Fruit fly (Drosophila melanogaster) whole organism, embryonic: ENCODE measurements around the gene CG10086.

Experiments
- Adf1 ChIP-seq: fragments of 200-800 bp; sonication (Bioruptor generic); IDR thresholded peaks from 2 replicates; pipeline ENCODE4 v1.3.6; 2022; ENCODE audit warnings: missing biosample characterization, missing genetic modification characterization
- CG10654 ChIP-seq: fragments of 200-800 bp; sonication (Bioruptor generic); optimal IDR thresholded peaks from 2 replicates; lab custom pipeline; 2016; ENCODE audit warnings: missing biosample characterization, missing genetic modification characterization
- CG12744 ChIP-seq: fragments of 200-800 bp; sonication (Bioruptor generic); optimal IDR thresholded peaks from 2 replicates; lab custom pipeline; 2016; ENCODE audit warnings: missing biosample characterization, missing genetic modification characterization
- CG13287 ChIP-seq: fragments of 200-800 bp; sonication (Bioruptor generic); IDR thresholded peaks from 2 replicates; pipeline ENCODE4 v1.3.6; 2022; ENCODE audit warnings: missing biosample characterization, missing genetic modification characterization; ENCODE audit not compliant: partially characterized antibody
- CG13775 ChIP-seq: fragments of 200-800 bp; sonication (Bioruptor generic); optimal IDR thresholded peaks from 3 replicates; lab custom pipeline; 2017; ENCODE audit warnings: missing biosample characterization, mild to moderate bottlenecking, missing genetic modification characterization
- CG15479 ChIP-seq: fragments of 200-800 bp; sonication (Bioruptor generic); optimal IDR thresholded peaks from 3 replicates; lab custom pipeline; 2019; ENCODE audit warnings: missing biosample characterization, mild to moderate bottlenecking, missing genetic modification characterization, moderate library complexity
- CG17361 ChIP-seq: fragments of 200-800 bp; sonication (Bioruptor generic); IDR thresholded peaks from 3 replicates; pipeline ENCODE4 v1.3.6; 2022; ENCODE audit warnings: missing biosample characterization, missing genetic modification characterization
- CG1832 ChIP-seq: fragments of 200-800 bp; sonication (Bioruptor generic); optimal IDR thresholded peaks from 2 replicates; lab custom pipeline; 2017; ENCODE audit warnings: missing biosample characterization, mild to moderate bottlenecking, missing genetic modification characterization, inconsistent platforms
- CG18599 ChIP-seq: fragments of 200-800 bp; sonication (Bioruptor generic); optimal IDR thresholded peaks from 3 replicates; lab custom pipeline; 2017; ENCODE audit warnings: missing biosample characterization, missing genetic modification characterization, mild to moderate bottlenecking, moderate library complexity, missing genetic modification reagents
- CG30431 ChIP-seq: fragments of 200-800 bp; sonication (Bioruptor generic); optimal IDR thresholded peaks from 2 replicates; lab custom pipeline; 2017; ENCODE audit warnings: missing biosample characterization, missing genetic modification characterization
- CG3065 ChIP-seq: fragments of 200-800 bp; sonication (Bioruptor generic); optimal IDR thresholded peaks from 2 replicates; lab custom pipeline; 2016; ENCODE audit warnings: missing biosample characterization, missing genetic modification characterization
- CG3726 ChIP-seq: fragments of 200-800 bp; sonication (Bioruptor generic); IDR thresholded peaks from 3 replicates; pipeline ENCODE4, ENCODE4 v1.3.6; 2022; ENCODE audit warnings: missing biosample characterization, missing genetic modification characterization
- CG4617 ChIP-seq: fragments of 200-800 bp; sonication (Bioruptor generic); optimal IDR thresholded peaks from 3 replicates; lab custom pipeline; 2016; ENCODE audit warnings: missing biosample characterization, missing genetic modification characterization, borderline replicate concordance
- CG6175 ChIP-seq: fragments of 200-800 bp; sonication (Bioruptor generic); IDR thresholded peaks from 3 replicates; pipeline ENCODE4 v1.3.6; 2022; ENCODE audit warnings: missing biosample characterization, missing genetic modification characterization
- CG7271 ChIP-seq: fragments of 200-800 bp; sonication (Bioruptor generic); optimal IDR thresholded peaks from 2 replicates; lab custom pipeline; 2018; ENCODE audit warnings: missing biosample characterization, mild to moderate bottlenecking, missing genetic modification characterization, moderate library complexity
- CG8478 ChIP-seq: fragments of >200 bp; optimal IDR thresholded peaks from 2 replicates; lab custom pipeline; 2018
- CG9797 ChIP-seq: fragments of 200-800 bp; sonication (Bioruptor generic); optimal IDR thresholded peaks from 3 replicates; lab custom pipeline; 2018; ENCODE audit warnings: missing biosample characterization, mild to moderate bottlenecking, missing genetic modification characterization
- Deaf1 ChIP-seq: fragments of 200-800 bp; optimal IDR thresholded peaks from 3 replicates; lab custom pipeline; 2019; ENCODE audit warnings: missing biosample characterization, mild to moderate bottlenecking, missing genetic modification characterization, moderate library complexity
- Dfd ChIP-seq, 2 experiments: fragments of >200 bp; optimal IDR thresholded peaks; 2 replicates each; lab custom pipeline; 2017; ENCODE audit warnings: missing biosample characterization in 2 of 2, missing genetic modification characterization in 2 of 2
- Elba2 ChIP-seq: fragments of 200-800 bp; sonication (Bioruptor generic); optimal IDR thresholded peaks from 3 replicates; lab custom pipeline; 2016; ENCODE audit warnings: missing biosample characterization, missing genetic modification characterization
- Gug ChIP-seq: fragments of 200-800 bp; sonication (Bioruptor generic); IDR thresholded peaks from 4 replicates; pipeline ENCODE4 v1.3.6; 2022; ENCODE audit warnings: missing biosample characterization, missing genetic modification characterization
- Hr3 ChIP-seq: fragments of 200-800 bp; sonication (Bioruptor generic); optimal IDR thresholded peaks from 3 replicates; lab custom pipeline; 2016; ENCODE audit warnings: missing biosample characterization, missing genetic modification characterization
- Lhr ChIP-seq: fragments of 200-800 bp; sonication (Bioruptor generic); optimal IDR thresholded peaks from 3 replicates; lab custom pipeline; 2017; ENCODE audit warnings: mild to moderate bottlenecking, missing biosample characterization, missing genetic modification reagents, missing genetic modification characterization
- NK7.1 ChIP-seq: fragments of 200-800 bp; sonication (Bioruptor generic); optimal IDR thresholded peaks from 3 replicates; lab custom pipeline; 2016; ENCODE audit warnings: missing biosample characterization, missing genetic modification characterization
- Optix ChIP-seq: fragments of 200-800 bp; sonication (Bioruptor generic); IDR thresholded peaks from 3 replicates; pipeline ENCODE4 v1.3.6; 2022; ENCODE audit warnings: missing biosample characterization, missing genetic modification characterization
- Six4 ChIP-seq: fragments of 200-800 bp; sonication (Bioruptor generic); optimal IDR thresholded peaks from 2 replicates; lab custom pipeline; 2016; ENCODE audit warnings: missing biosample characterization, missing genetic modification characterization
- Sry-β ChIP-seq: fragments of 200-800 bp; sonication (Bioruptor generic); optimal IDR thresholded peaks from 2 replicates; lab custom pipeline; 2018; ENCODE audit warnings: missing biosample characterization, mild to moderate bottlenecking, missing genetic modification characterization, moderate library complexity
- Trl ChIP-seq, 3 experiments: fragments of >200 bp in 2 of 3; fragments of 200-800 bp in 1 of 3; sonication (Bioruptor generic) in 1 of 3; optimal IDR thresholded peaks; 2 replicates in 1 of 3; 3 replicates in 2 of 3; lab custom pipeline; 2016 to 2017; ENCODE audit warnings: missing biosample characterization in 1 of 3, missing genetic modification characterization in 1 of 3
- abd-A ChIP-seq: fragments of 200-800 bp; sonication (Bioruptor generic); optimal IDR thresholded peaks from 3 replicates; lab custom pipeline; 2019; ENCODE audit warnings: missing biosample characterization, mild to moderate bottlenecking, missing genetic modification characterization, moderate library complexity
- ara ChIP-seq: fragments of 200-800 bp; sonication (Bioruptor generic); IDR thresholded peaks from 2 replicates; pipeline ENCODE4 v1.3.6; 2022; ENCODE audit warnings: missing biosample characterization, missing genetic modification characterization
- ash1 ChIP-seq: fragments of 200-800 bp; sonication (Bioruptor generic); optimal IDR thresholded peaks from 2 replicates; lab custom pipeline; 2018; ENCODE audit warnings: missing biosample characterization, mild to moderate bottlenecking, missing genetic modification characterization
- dan ChIP-seq: fragments of 200-800 bp; sonication (Bioruptor generic); IDR thresholded peaks from 2 replicates; pipeline ENCODE4 v1.3.6; 2022; ENCODE audit warnings: missing biosample characterization, missing genetic modification characterization
- dati ChIP-seq: fragments of 200-800 bp; sonication (Bioruptor generic); IDR thresholded peaks from 2 replicates; pipeline ENCODE4 v1.3.6; 2022; ENCODE audit warnings: missing biosample characterization, missing genetic modification characterization
- dm ChIP-seq: fragments of 200-800 bp; sonication (Bioruptor generic); optimal IDR thresholded peaks from 3 replicates; lab custom pipeline; 2016; ENCODE audit warnings: missing biosample characterization, missing genetic modification characterization
- exex ChIP-seq: fragments of 200-800 bp; sonication (Bioruptor generic); optimal IDR thresholded peaks from 4 replicates; lab custom pipeline; 2018; ENCODE audit warnings: missing biosample characterization, mild to moderate bottlenecking, missing genetic modification characterization, moderate library complexity
- kah ChIP-seq: fragments of 200-800 bp; sonication (Bioruptor generic); optimal IDR thresholded peaks from 2 replicates; lab custom pipeline; 2018; ENCODE audit warnings: missing biosample characterization, mild to moderate bottlenecking, missing genetic modification characterization
- kay ChIP-seq: fragments of 200-800 bp; sonication (Bioruptor generic); optimal IDR thresholded peaks from 2 replicates; lab custom pipeline; 2016; ENCODE audit warnings: missing biosample characterization, missing genetic modification characterization
- schlank ChIP-seq: fragments of 200-800 bp; sonication (Bioruptor generic); optimal IDR thresholded peaks from 2 replicates; lab custom pipeline; 2018; ENCODE audit warnings: missing biosample characterization, mild to moderate bottlenecking, missing genetic modification characterization
- scrt ChIP-seq: fragments of 200-800 bp; sonication (Bioruptor generic); optimal IDR thresholded peaks from 2 replicates; lab custom pipeline; 2018; ENCODE audit warnings: missing biosample characterization, mild to moderate bottlenecking, missing genetic modification characterization, moderate library complexity
- sd ChIP-seq: fragments of 200-800 bp; sonication (Bioruptor generic); optimal IDR thresholded peaks from 3 replicates; lab custom pipeline; 2018; ENCODE audit warnings: missing biosample characterization, mild to moderate bottlenecking, missing genetic modification characterization, moderate library complexity
- slbo ChIP-seq: fragments of 200-800 bp; sonication (Bioruptor generic); IDR thresholded peaks from 2 replicates; pipeline ENCODE4 v1.3.6; 2022; ENCODE audit warnings: missing biosample characterization, missing genetic modification characterization
- slou ChIP-seq: fragments of 200-800 bp; sonication (Bioruptor generic); optimal IDR thresholded peaks from 3 replicates; lab custom pipeline; 2016; ENCODE audit warnings: missing biosample characterization, missing genetic modification characterization
- tap ChIP-seq: fragments of 200-800 bp; optimal IDR thresholded peaks from 3 replicates; lab custom pipeline; 2019; ENCODE audit warnings: missing biosample characterization, mild to moderate bottlenecking, missing genetic modification characterization, moderate library complexity
- ttk ChIP-seq: fragments of 200-800 bp; sonication (Bioruptor generic); IDR thresholded peaks from 2 replicates; pipeline ENCODE4 v2.1.2; 2022; ENCODE audit warnings: missing biosample characterization, missing genetic modification characterization
- vnd ChIP-seq: fragments of 200-800 bp; sonication (Bioruptor generic); IDR thresholded peaks from 3 replicates; pipeline ENCODE4 v1.3.6; 2022; ENCODE audit warnings: missing biosample characterization, missing genetic modification characterization; ENCODE audit not compliant: partially characterized antibody
- zen2 ChIP-seq: fragments of 200-800 bp; sonication (Bioruptor generic); IDR thresholded peaks from 3 replicates; pipeline ENCODE4 v1.3.6; 2022; ENCODE audit warnings: missing biosample characterization, missing genetic modification characterization; ENCODE audit not compliant: partially characterized antibody
- zf30C ChIP-seq: fragments of 200-800 bp; sonication (Bioruptor generic); optimal IDR thresholded peaks from 3 replicates; lab custom pipeline; 2018; ENCODE audit warnings: missing biosample characterization, mild to moderate bottlenecking, missing genetic modification characterization

Gene CG10086

dm6 chr3R:7753518-7753917, 36.9 kb upstream of the CG10086 start (continued):
- peak; percentile 15; the same call in 1 of the 3 replicates for TF ChIP-seq zen2 (GFP tag; lab: Robert Waterston, UW)
- TF ChIP-seq dati (GFP tag; lab: Robert Waterston, UW), result no peak
- TF ChIP-seq Deaf1 (tag; lab: Kevin White, UChicago), result peak; percentile 97
- no peak for TF ChIP-seq CG13775 (GFP tag; lab: Kevin White, UChicago)
- TF ChIP-seq CG30431 (GFP tag; lab: Kevin White, UChicago), result no peak
- no peak for TF ChIP-seq sd (tag; lab: Kevin White, UChicago)
- TF ChIP-seq CG1832 (GFP tag; lab: Kevin White, UChicago), result peak; percentile 81
- no peak for TF ChIP-seq Dfd (GFP tag; optimal IDR thresholded peaks at IDR 0.05; lab: Kevin White, UChicago)
- peak; percentile 19 for TF ChIP-seq scrt
- TF ChIP-seq Lhr (GFP tag; lab: Kevin White, UChicago), result no peak
- no peak for TF ChIP-seq NK7.1 (GFP tag; lab: Kevin White, UChicago)
- peak; percentile 15 for TF ChIP-seq abd-A (tag; lab: Kevin White, UChicago)
- TF ChIP-seq CG6175 (GFP tag; lab: Robert Waterston, UW), result no peak
- no peak for TF ChIP-seq ash1 (GFP tag; lab: Kevin White, UChicago)
- no peak for TF ChIP-seq tap (tag; lab: Kevin White, UChicago)
- no peak for TF ChIP-seq CG4617 (GFP tag; lab: Kevin White, UChicago)
- TF ChIP-seq Trl (optimal IDR thresholded peaks at IDR 0.05; lab: Kevin White, UChicago), result peak; percentile 15 to 21
- TF ChIP-seq Trl (GFP tag; optimal IDR thresholded peaks at IDR 0.05; lab: Kevin White, UChicago), result no peak
- TF ChIP-seq ttk, result no peak
- TF ChIP-seq CG10654 (GFP tag; lab: Kevin White, UChicago), result no peak
- no peak for TF ChIP-seq vnd (GFP tag; lab: Robert Waterston, UW)
- TF ChIP-seq Optix (GFP tag; lab: Robert Waterston, UW), result no peak
- TF ChIP-seq CG13287 (GFP tag; lab: Robert Waterston, UW), result peak; percentile 14; the same call in 1 of the 2 replicates
- no peak for TF ChIP-seq Six4
- peak; percentile 50 for TF ChIP-seq Adf1
- no peak for TF ChIP-seq CG8478
- TF ChIP-seq CG18599, result no peak
- TF ChIP-seq ara (GFP tag; lab: Robert Waterston, UW), result no peak
- no peak for TF ChIP-seq Gug (GFP tag; lab: Robert Waterston, UW)
- no peak for TF ChIP-seq schlank (tag; lab: Kevin White, UChicago)
- TF ChIP-seq, all 482 proteins: peak for 14

dm6 chr3R:7757822-7758221, 32.6 kb upstream of the CG10086 start, which contains the start of gene CG10919:
Gene CG10919, plus strand, starts transcription at chr3R:7758122.
- TF ChIP-seq kay (GFP tag; lab: Kevin White, UChicago) (no peak), Sry-β (no peak), Deaf1 (tag; lab: Kevin White, UChicago) (no peak), exex (tag; lab: Kevin White, UChicago) (no peak), CG7271 (no peak), CG17361 (no peak), dan (no peak)

dm6 chr3R:7759486-7759885, 30.9 kb upstream of the CG10086 start, which contains the start of gene Sp7:
Gene Sp7, plus strand, starts transcription at chr3R:7759786.
- TF ChIP-seq slbo (GFP tag; lab: Robert Waterston, UW) (no peak), dm (GFP tag; lab: Kevin White, UChicago) (no peak), zf30C (no peak), CG3065 (GFP tag; lab: Kevin White, UChicago) (no peak), CG12744 (no peak), CG9797 (no peak), slou (GFP tag; lab: Kevin White, UChicago) (no peak), kah (GFP tag; lab: Kevin White, UChicago) (no peak), Hr3 (GFP tag; lab: Kevin White, UChicago) (no peak), CG3726 (GFP tag; lab: Robert Waterston, UW) (no peak), CG15479 (no peak), Elba2 (GFP tag; lab: Kevin White, UChicago) (no peak)
